Fruit fly (Drosophila melanogaster): ENCODE measurements around the gene CAH16.

DNA sequence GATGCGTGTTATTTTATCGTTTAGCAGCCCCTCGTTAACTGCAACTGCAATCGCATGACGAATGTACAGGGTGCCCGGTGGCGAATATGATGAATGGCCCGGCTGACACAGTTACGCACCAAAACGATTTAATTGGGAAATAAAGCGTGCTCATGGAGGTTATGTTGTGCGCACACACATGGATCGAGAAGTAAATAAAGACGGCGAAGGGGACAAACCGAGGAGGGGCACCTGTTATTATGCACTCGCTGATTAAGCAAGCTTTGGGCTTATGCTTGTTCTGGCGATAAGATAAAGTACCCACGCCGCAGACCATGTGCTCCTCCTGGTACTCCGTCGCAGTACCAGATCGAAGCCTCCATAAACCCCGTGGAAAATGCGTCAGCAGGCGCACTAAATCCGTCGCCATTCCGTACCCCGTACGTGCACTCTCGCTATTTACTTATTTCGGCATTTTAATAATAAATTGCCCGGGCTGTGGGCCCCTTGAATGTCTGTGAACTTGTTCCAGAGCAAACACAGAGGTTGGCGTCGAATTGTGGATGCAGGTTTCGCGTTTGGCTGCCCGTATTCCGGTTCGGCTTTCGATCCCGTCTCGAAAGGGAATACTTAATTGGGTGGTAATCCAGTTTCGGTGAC lies 34.9 kb upstream of the CAH16 start:
- TF ChIP-seq CG12768 (GFP tag; optimal IDR thresholded peaks at IDR 0.05) (peak; percentile 1), ovo (GFP tag; optimal IDR thresholded peaks at IDR 0.05) (no peak), cic (GFP tag; optimal IDR thresholded peaks at IDR 0.05) (no peak), bab1 (GFP tag; optimal IDR thresholded peaks at IDR 0.05) (no peak), Mnt (GFP tag; optimal IDR thresholded peaks at IDR 0.05) (peak; percentile 81), toe (GFP tag; optimal IDR thresholded peaks at IDR 0.05) (no peak), CG33017 (tag; optimal IDR thresholded peaks at IDR 0.05) (peak; percentile 53), Clk (GFP tag; optimal IDR thresholded peaks at IDR 0.05) (no peak), CG1620 (GFP tag; optimal IDR thresholded peaks at IDR 0.05) (no peak), CG11617 (GFP tag; optimal IDR thresholded peaks at IDR 0.05) (peak; percentile 64)
